In genomic region chrV:3614397-3614796, ce11 we compare ENCODE assay signal across 2 worm cellular contexts.
TF ChIP-seq lines count a peak whose summit lies in the region.

Gene T22F3.11 (minus strand): TSS chrV:3614553.

TF ChIP-seq in whole organism, L1 larva, 84 proteins besides CTCF, POLR2A, EP300 and RAD21:
- TF ChIP-seq blmp-1 (tag; optimal IDR thresholded peaks at IDR 0.05; lab: Kevin White, UChicago) = peak; percentile 78
- TF ChIP-seq lsy-2 (tag; optimal IDR thresholded peaks at IDR 0.05; lab: Kevin White, UChicago) = no peak
- TF ChIP-seq ceh-82 (tag; optimal IDR thresholded peaks at IDR 0.05; lab: Kevin White, UChicago) = no peak
- TF ChIP-seq efl-1 (optimal IDR thresholded peaks at IDR 0.05; lab: Kevin White, UChicago) = no peak
- TF ChIP-seq efl-1 (GFP tag; optimal IDR thresholded peaks at IDR 0.05 in 1 of 2; lab: Kevin White, UChicago) = peak in 1 of 2 experiments; percentile 61

TF ChIP-seq in whole organism, L4 larva, 104 proteins besides CTCF, POLR2A, EP300 and RAD21:
- TF ChIP-seq ztf-7 (tag; optimal IDR thresholded peaks at IDR 0.05; lab: Kevin White, UChicago) (no peak), lir-3 (tag; optimal IDR thresholded peaks at IDR 0.05; lab: Kevin White, UChicago) (no peak), aha-1 (tag; lab: Kevin White, UChicago) (peak; percentile 56), D1046.2 (GFP tag; IDR thresholded peaks at IDR 0.05; lab: Robert Waterston, UW) (no peak), nhr-28 (tag; optimal IDR thresholded peaks at IDR 0.05; lab: Kevin White, UChicago) (peak; percentile 78), egl-43 (GFP tag; IDR thresholded peaks at IDR 0.05; lab: Robert Waterston, UW) (no peak), T26A8.4 (GFP tag; IDR thresholded peaks at IDR 0.05; lab: Robert Waterston, UW) (no peak), F37D6.2 (tag; optimal IDR thresholded peaks at IDR 0.05; lab: Kevin White, UChicago) (no peak), pqm-1 (tag; optimal IDR thresholded peaks at IDR 0.05; lab: Kevin White, UChicago) (no peak)

Comparison
In these comparisons a context has a peak if more than half of its experiments do, and no peak if none do; other contexts are left out.
1. Of the 29 proteins assayed by ChIP-seq in both whole organism, L4 larva and whole organism, L1 larva: peak only in whole organism, L4 larva: aha-1 and nhr-28; only in whole organism, L1 larva: none; in both: none; in neither: 27.